Worm (Caenorhabditis elegans) whole organism, L4/young adult: ENCODE data around the gene morc-1.

Experiments
- W03F9.2 ChIP-seq: fragments of 150-350 bp; optimal IDR thresholded peaks from 2 replicates; lab custom pipeline; 2014; ENCODE audit warnings: missing biosample characterization, missing genetic modification characterization
- dao-5 ChIP-seq: sonication (generic microtip); optimal IDR thresholded peaks from 2 replicates; lab custom pipeline; 2016; ENCODE audit warnings: missing genotype, missing genetic modification characterization, moderate library complexity, missing compliant biosample characterization
- him-1 ChIP-seq: sonication (generic microtip); optimal IDR thresholded peaks from 2 replicates; lab custom pipeline; 2016; ENCODE audit warnings: missing genotype, missing genetic modification reagents, missing genetic modification characterization, missing compliant biosample characterization

DNA sequence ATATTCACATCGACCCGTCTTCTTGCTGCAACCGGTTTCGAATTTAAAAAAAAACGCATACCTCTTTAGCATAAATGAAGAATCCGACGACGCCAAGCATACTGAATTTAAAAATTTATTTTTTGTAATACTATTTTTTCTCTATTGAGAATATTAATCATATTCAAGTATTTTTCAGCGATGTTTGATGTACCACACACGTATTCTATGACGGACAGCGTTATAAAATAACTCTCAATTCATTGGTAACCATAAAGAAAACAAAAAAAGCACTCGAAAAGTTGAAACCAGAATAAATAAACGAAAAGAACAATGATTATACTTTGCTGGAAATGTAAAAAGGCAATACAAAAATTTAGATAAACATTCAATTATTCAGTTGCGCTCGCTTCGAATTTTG lies 47.2 kb downstream of the morc-1 start, which contains the start of gene T10F2.5:
- TF ChIP-seq W03F9.2 (no peak), dao-5 (no peak), him-1 (no peak)
